Fruit fly (Drosophila melanogaster) whole organism, embryonic: ENCODE measurements around the gene CG7387.

Experiments
- Awh ChIP-seq: fragments of 200-800 bp; sonication (Bioruptor generic); IDR thresholded peaks from 2 replicates; pipeline ENCODE4, ENCODE4 v1.3.6; 2022; ENCODE audit warnings: missing biosample characterization, missing genetic modification characterization
- CG10274 ChIP-seq: fragments of 200-800 bp; sonication (Bioruptor generic); optimal IDR thresholded peaks from 3 replicates; lab custom pipeline; 2017; ENCODE audit warnings: missing biosample characterization, mild to moderate bottlenecking, missing genetic modification characterization
- CG10565 ChIP-seq: fragments of 200-800 bp; sonication (Bioruptor generic); optimal IDR thresholded peaks from 3 replicates; lab custom pipeline; 2016; ENCODE audit warnings: missing biosample characterization, mild to moderate bottlenecking, missing genetic modification characterization
- CG12071 ChIP-seq: fragments of 200-800 bp; sonication (Bioruptor generic); optimal IDR thresholded peaks from 3 replicates; lab custom pipeline; 2018; ENCODE audit warnings: missing biosample characterization, mild to moderate bottlenecking, missing genetic modification characterization
- CG13624 ChIP-seq: fragments of 200-800 bp; sonication (Bioruptor generic); optimal IDR thresholded peaks from 2 replicates; lab custom pipeline; 2016; ENCODE audit warnings: missing biosample characterization, missing genetic modification characterization
- CG14860 ChIP-seq: fragments of 200-800 bp; sonication (Bioruptor generic); IDR thresholded peaks from 3 replicates; pipeline ENCODE4 v1.3.6; 2022; ENCODE audit warnings: missing biosample characterization, missing genetic modification characterization; ENCODE audit not compliant: partially characterized antibody
- CG17385 ChIP-seq: fragments of 200-800 bp; sonication (Bioruptor generic); optimal IDR thresholded peaks from 3 replicates; lab custom pipeline; 2018; ENCODE audit warnings: missing biosample characterization, mild to moderate bottlenecking, missing genetic modification characterization
- CG17802 ChIP-seq: fragments of 200-800 bp; sonication (Bioruptor generic); optimal IDR thresholded peaks from 2 replicates; lab custom pipeline; 2018; ENCODE audit warnings: missing biosample characterization, mild to moderate bottlenecking, missing genetic modification characterization, moderate library complexity
- CG2889 ChIP-seq: fragments of 200-800 bp; sonication (Bioruptor generic); IDR thresholded peaks from 3 replicates; pipeline ENCODE4 v1.3.6; 2022; ENCODE audit warnings: missing biosample characterization, missing genetic modification characterization
- CG33557 ChIP-seq: fragments of 200-800 bp; sonication (Bioruptor generic); optimal IDR thresholded peaks from 2 replicates; lab custom pipeline; 2019; ENCODE audit warnings: missing biosample characterization, mild to moderate bottlenecking, missing genetic modification characterization, moderate library complexity
- CG5180 ChIP-seq: fragments of 200-800 bp; sonication (Bioruptor generic); optimal IDR thresholded peaks from 3 replicates; lab custom pipeline; 2017; ENCODE audit warnings: missing biosample characterization, missing genetic modification characterization, mild to moderate bottlenecking, moderate library complexity, missing genetic modification reagents
- CG7271 ChIP-seq: fragments of 200-800 bp; sonication (Bioruptor generic); optimal IDR thresholded peaks from 2 replicates; lab custom pipeline; 2018; ENCODE audit warnings: missing biosample characterization, mild to moderate bottlenecking, missing genetic modification characterization, moderate library complexity
- CG8944 ChIP-seq: fragments of 200-800 bp; sonication (Bioruptor generic); optimal IDR thresholded peaks from 3 replicates; lab custom pipeline; 2016; ENCODE audit warnings: missing biosample characterization, missing genetic modification characterization
- Chrac-16 ChIP-seq: fragments of 200-800 bp; sonication (Bioruptor generic); optimal IDR thresholded peaks from 3 replicates; lab custom pipeline; 2016; ENCODE audit warnings: missing biosample characterization, missing genetic modification characterization
- CrebB ChIP-seq: fragments of 200-800 bp; sonication (Bioruptor generic); optimal IDR thresholded peaks from 3 replicates; lab custom pipeline; 2018; ENCODE audit warnings: missing biosample characterization, mild to moderate bottlenecking, missing genetic modification characterization
- Doc2 ChIP-seq: fragments of 200-800 bp; sonication (Bioruptor generic); IDR thresholded peaks from 2 replicates; pipeline ENCODE4 v1.3.6; 2022; ENCODE audit warnings: missing biosample characterization, missing genetic modification characterization
- Drgx ChIP-seq: fragments of 200-800 bp; sonication (Bioruptor generic); IDR thresholded peaks from 2 replicates; pipeline ENCODE4 v1.3.6; 2022; ENCODE audit warnings: missing biosample characterization, missing genetic modification characterization
- Hr39 ChIP-seq: fragments of >200 bp; optimal IDR thresholded peaks from 2 replicates; lab custom pipeline; 2017
- Hr51 ChIP-seq, 2 experiments: fragments of 200-800 bp; sonication (Bioruptor generic); optimal IDR thresholded peaks; 2 replicates in 1 of 2; 3 replicates in 1 of 2; lab custom pipeline; 2016 to 2018; ENCODE audit warnings: missing biosample characterization in 2 of 2, missing genetic modification characterization in 2 of 2, mild to moderate bottlenecking in 1 of 2, moderate library complexity in 1 of 2
- Hsf ChIP-seq: fragments of 200-800 bp; sonication (Bioruptor generic); optimal IDR thresholded peaks from 3 replicates; lab custom pipeline; 2016; ENCODE audit warnings: missing biosample characterization, missing genetic modification characterization
- Jarid2 ChIP-seq: fragments of 200-800 bp; sonication (Bioruptor generic); optimal IDR thresholded peaks from 3 replicates; lab custom pipeline; 2017; ENCODE audit warnings: mild to moderate bottlenecking, missing biosample characterization, missing genetic modification reagents, missing genetic modification characterization
- Kr ChIP-seq: fragments of 200-800 bp; sonication (Bioruptor generic); optimal IDR thresholded peaks from 2 replicates; lab custom pipeline; 2017; ENCODE audit warnings: missing biosample characterization, mild to moderate bottlenecking, missing genetic modification characterization
- Myb ChIP-seq: fragments of 200-800 bp; sonication (Bioruptor generic); optimal IDR thresholded peaks from 2 replicates; lab custom pipeline; 2016; ENCODE audit warnings: missing biosample characterization, missing genetic modification characterization
- NK7.1 ChIP-seq: fragments of 200-800 bp; sonication (Bioruptor generic); optimal IDR thresholded peaks from 3 replicates; lab custom pipeline; 2016; ENCODE audit warnings: missing biosample characterization, missing genetic modification characterization
- Pdp1 ChIP-seq, 2 experiments: fragments of 200-800 bp; sonication (Bioruptor generic); optimal IDR thresholded peaks; 3 replicates each; lab custom pipeline; 2016; ENCODE audit warnings: missing biosample characterization in 2 of 2, missing genetic modification characterization in 2 of 2, mild to moderate bottlenecking in 1 of 2, moderate library complexity in 1 of 2
- Ptx1 ChIP-seq: fragments of 200-800 bp; sonication (Bioruptor generic); IDR thresholded peaks from 2 replicates; pipeline ENCODE4 v1.3.6; 2022; ENCODE audit warnings: missing biosample characterization, missing genetic modification characterization
- Ravus ChIP-seq: fragments of 200-800 bp; sonication (Bioruptor generic); IDR thresholded peaks from 2 replicates; pipeline ENCODE4 v1.3.6; 2022; ENCODE audit warnings: missing biosample characterization, missing genetic modification characterization
- Vsx1 ChIP-seq: fragments of 200-800 bp; sonication (Bioruptor generic); optimal IDR thresholded peaks from 2 replicates; lab custom pipeline; 2017; ENCODE audit warnings: missing biosample characterization, mild to moderate bottlenecking, missing genetic modification characterization, missing genetic modification reagents
- abd-A ChIP-seq: fragments of 200-800 bp; sonication (Bioruptor generic); optimal IDR thresholded peaks from 3 replicates; lab custom pipeline; 2019; ENCODE audit warnings: missing biosample characterization, mild to moderate bottlenecking, missing genetic modification characterization, moderate library complexity
- az2 ChIP-seq: fragments of 200-800 bp; sonication (Bioruptor generic); optimal IDR thresholded peaks from 3 replicates; lab custom pipeline; 2016; ENCODE audit warnings: missing biosample characterization, missing genetic modification characterization
- cato ChIP-seq: fragments of 200-800 bp; sonication (Bioruptor generic); optimal IDR thresholded peaks from 2 replicates; lab custom pipeline; 2016; ENCODE audit warnings: missing biosample characterization, missing genetic modification characterization, borderline replicate concordance
- chn ChIP-seq: fragments of 200-800 bp; sonication (Bioruptor generic); optimal IDR thresholded peaks from 2 replicates; lab custom pipeline; 2016; ENCODE audit warnings: missing biosample characterization, missing genetic modification characterization
- crc ChIP-seq: fragments of 200-800 bp; sonication (Bioruptor generic); optimal IDR thresholded peaks from 2 replicates; lab custom pipeline; 2016; ENCODE audit warnings: missing biosample characterization, missing genetic modification characterization
- emc ChIP-seq: fragments of 200-800 bp; sonication (Bioruptor generic); optimal IDR thresholded peaks from 2 replicates; lab custom pipeline; 2016; ENCODE audit warnings: missing biosample characterization, missing genetic modification characterization
- fd96Cb ChIP-seq: fragments of 200-800 bp; sonication (Bioruptor generic); optimal IDR thresholded peaks from 2 replicates; lab custom pipeline; 2018; ENCODE audit warnings: missing biosample characterization, mild to moderate bottlenecking, missing genetic modification characterization, moderate library complexity
- gfzf ChIP-seq: fragments of 200-800 bp; sonication (Bioruptor generic); optimal IDR thresholded peaks from 2 replicates; lab custom pipeline; 2016; ENCODE audit warnings: missing biosample characterization, mild to moderate bottlenecking, missing genetic modification characterization, moderate library complexity
- grn ChIP-seq: fragments of 200-800 bp; sonication (Bioruptor generic); optimal IDR thresholded peaks from 3 replicates; lab custom pipeline; 2017; ENCODE audit warnings: missing biosample characterization, missing genetic modification characterization
- gsb-n ChIP-seq: fragments of 200-800 bp; sonication (Bioruptor generic); optimal IDR thresholded peaks from 3 replicates; lab custom pipeline; 2018; ENCODE audit warnings: missing biosample characterization, mild to moderate bottlenecking, missing genetic modification characterization
- jumu ChIP-seq: fragments of 200-800 bp; sonication (Bioruptor generic); optimal IDR thresholded peaks from 3 replicates; lab custom pipeline; 2016; ENCODE audit warnings: missing biosample characterization, missing genetic modification characterization
- lilli ChIP-seq: fragments of 200-800 bp; sonication (Bioruptor generic); optimal IDR thresholded peaks from 3 replicates; lab custom pipeline; 2016; ENCODE audit warnings: missing biosample characterization, missing genetic modification characterization
- lov ChIP-seq, 2 experiments: fragments of 200-800 bp in 1 of 2; fragments of >200 bp in 1 of 2; sonication (Bioruptor generic) in 1 of 2; IDR thresholded peaks in 1 of 2; optimal IDR thresholded peaks in 1 of 2; 2 replicates in 1 of 2; 3 replicates in 1 of 2; pipeline versions ENCODE4 v1.3.6 to Lab custom; 2017 to 2022; ENCODE audit warnings: missing biosample characterization in 1 of 2, missing genetic modification characterization in 1 of 2
- oc ChIP-seq: fragments of 200-800 bp; sonication (Bioruptor generic); optimal IDR thresholded peaks from 2 replicates; lab custom pipeline; 2018; ENCODE audit warnings: missing biosample characterization, mild to moderate bottlenecking, missing genetic modification characterization, moderate library complexity
- phol ChIP-seq: fragments of 200-800 bp; sonication (Bioruptor generic); optimal IDR thresholded peaks from 3 replicates; lab custom pipeline; 2018; ENCODE audit warnings: missing biosample characterization, mild to moderate bottlenecking, missing genetic modification characterization, moderate library complexity
- sens ChIP-seq: fragments of 200-800 bp; sonication (Bioruptor generic); peaks from one replicate; lab custom pipeline; 2016; ENCODE audit warnings: missing biosample characterization, missing genetic modification characterization
- sqz ChIP-seq: fragments of 200-800 bp; sonication (Bioruptor generic); optimal IDR thresholded peaks from 3 replicates; lab custom pipeline; 2018; ENCODE audit warnings: missing biosample characterization, mild to moderate bottlenecking, missing genetic modification characterization
- sr ChIP-seq: fragments of 200-800 bp; sonication (Bioruptor generic); IDR thresholded peaks from 3 replicates; pipeline ENCODE4 v1.3.6; 2022; ENCODE audit warnings: missing biosample characterization, missing genetic modification characterization
- trh ChIP-seq: fragments of 200-800 bp; sonication (Bioruptor generic); optimal IDR thresholded peaks from 2 replicates; lab custom pipeline; 2016; ENCODE audit warnings: missing biosample characterization, missing genetic modification characterization
- vvl ChIP-seq: fragments of 200-800 bp; sonication (Bioruptor generic); IDR thresholded peaks from 2 replicates; pipeline ENCODE4 v1.3.6; 2022; ENCODE audit warnings: missing biosample characterization, missing genetic modification characterization
- wdn ChIP-seq: fragments of 200-800 bp; sonication (Bioruptor generic); IDR thresholded peaks from 2 replicates; pipeline ENCODE4 v1.3.6; 2022; ENCODE audit warnings: missing biosample characterization, missing genetic modification characterization

Gene CG7387

dm6 chr3L:8156199-8156598, 36.7 kb downstream of the CG7387 start (continued):
- TF ChIP-seq sens (GFP tag; lab: Kevin White, UChicago): peak; percentile 57
- no peak for TF ChIP-seq CG5180 (GFP tag; lab: Kevin White, UChicago)
- TF ChIP-seq Hr39: no peak
- no peak for TF ChIP-seq Hsf (GFP tag; lab: Kevin White, UChicago)
- TF ChIP-seq az2 (GFP tag; lab: Kevin White, UChicago): no peak
- peak in 1 of 2 experiments; percentile 22 for TF ChIP-seq Hr51 (GFP tag; optimal IDR thresholded peaks at IDR 0.05; lab: Kevin White, UChicago)
- TF ChIP-seq Doc2 (GFP tag; lab: Robert Waterston, UW): no peak
- no peak for TF ChIP-seq CG13624
- TF ChIP-seq gfzf (GFP tag; lab: Kevin White, UChicago): no peak
- TF ChIP-seq CG10565 (GFP tag; lab: Kevin White, UChicago): no peak
- TF ChIP-seq cato (GFP tag; lab: Kevin White, UChicago): no peak
- TF ChIP-seq CG8944 (GFP tag; lab: Kevin White, UChicago): no peak
- no peak for TF ChIP-seq CG2889
- TF ChIP-seq emc (GFP tag; lab: Kevin White, UChicago): no peak
- no peak for TF ChIP-seq phol
- TF ChIP-seq Jarid2: no peak
- no peak for TF ChIP-seq fd96Cb (tag; lab: Kevin White, UChicago)
- TF ChIP-seq Ptx1 (GFP tag; lab: Robert Waterston, UW): no peak
- TF ChIP-seq grn: no peak
- no peak for TF ChIP-seq Vsx1
- no peak for TF ChIP-seq lilli (GFP tag; lab: Kevin White, UChicago)
- TF ChIP-seq Drgx: peak; percentile 41; the same call in 1 of the 2 replicates
- TF ChIP-seq Myb (GFP tag; lab: Kevin White, UChicago): no peak
- no peak for TF ChIP-seq Kr (GFP tag; lab: Kevin White, UChicago)
- TF ChIP-seq jumu (GFP tag; lab: Kevin White, UChicago): no peak
- no peak for TF ChIP-seq CG7271
- TF ChIP-seq CG12071 (GFP tag; lab: Kevin White, UChicago): no peak
- TF ChIP-seq crc (GFP tag; lab: Kevin White, UChicago): no peak

- TF ChIP-seq lov (optimal IDR thresholded peaks at IDR 0.05; lab: Kevin White, UChicago): no peak
- no peak for TF ChIP-seq lov (GFP tag; IDR thresholded peaks at IDR 0.05; lab: Robert Waterston, UW)
- TF ChIP-seq CG17802: no peak
- no peak for TF ChIP-seq CG17385 (GFP tag; lab: Kevin White, UChicago)
- no peak for TF ChIP-seq CG13624
- no peak for TF ChIP-seq Chrac-16
- peak; percentile 79; the same call in 1 of the 2 replicates for TF ChIP-seq vvl (GFP tag; lab: Robert Waterston, UW)
- TF ChIP-seq Vsx1: peak; percentile 8
- TF ChIP-seq CG14860 (GFP tag; lab: Robert Waterston, UW): no peak
- TF ChIP-seq CrebB (tag; lab: Kevin White, UChicago): no peak
- TF ChIP-seq Pdp1 (GFP tag; optimal IDR thresholded peaks at IDR 0.05; lab: Kevin White, UChicago): peak in 1 of 2 experiments; percentile 44
- no peak for TF ChIP-seq NK7.1
- TF ChIP-seq Awh (GFP tag; lab: Robert Waterston, UW): 0 out of 2 replicates have a peak, but pooled peaks have one; percentile 5
- TF ChIP-seq CG10274 (GFP tag; lab: Kevin White, UChicago): no peak
- no peak for TF ChIP-seq trh
- no peak for TF ChIP-seq Ravus (GFP tag; lab: Robert Waterston, UW)
- no peak for TF ChIP-seq CG10565 (GFP tag; lab: Kevin White, UChicago)
- TF ChIP-seq CG33557: no peak
- no peak for TF ChIP-seq wdn (GFP tag; lab: Robert Waterston, UW)
- peak; percentile 59 for TF ChIP-seq abd-A (tag; lab: Kevin White, UChicago)
- TF ChIP-seq sqz (GFP tag; lab: Kevin White, UChicago): peak; percentile 27
- no peak for TF ChIP-seq sr (GFP tag; lab: Robert Waterston, UW)
- no peak for TF ChIP-seq chn (GFP tag; lab: Kevin White, UChicago)
- TF ChIP-seq gsb-n: peak; percentile 7
- peak; percentile 79 for TF ChIP-seq oc (tag; lab: Kevin White, UChicago)
- TF ChIP-seq, all 482 proteins: peak for 8
These were observed 37.6 kb downstream of the CG7387 start for dm6 chr3L:8155324-8155723.
